Fruit fly (Drosophila melanogaster) ovary, adult (tissue): ENCODE measurements around the gene CG32269.

Experiments
- CG17801 ChIP-seq: fragments of 200-800 bp; optimal IDR thresholded peaks from 2 replicates; lab custom pipeline; 2019; ENCODE audit warnings: missing biosample characterization, mild to moderate bottlenecking, missing genetic modification characterization, moderate library complexity; ENCODE audit not compliant: partially characterized antibody

The CG32269 gene

dm6 chr3L:3222643-3223389 is 14.0 kb upstream of the CG32269 start, which contains the start of the genes RpL28 and eIF1:
TSS of gene RpL28 (minus strand) at chr3L:3222960.
TSS of gene eIF1 (plus strand) at chr3L:3223341.
- peak; percentile 85 for TF ChIP-seq CG17801

dm6 chr3L:3218859-3219258 is 10.1 kb upstream of the CG32269 start, which contains the start of the genes hob and nSMase:
TSS of gene hob (minus strand) at chr3L:3218920.
TSS of gene nSMase (plus strand) at chr3L:3219156.
- TF ChIP-seq CG17801, result no peak

dm6 chr3L:3206263-3206662 is 2.5 kb downstream of the CG32269 start, which contains the start of gene CG33160:
TSS of gene CG33160 (minus strand) at chr3L:3206363.
- no peak for TF ChIP-seq CG17801

- TF ChIP-seq CG17801, result no peak
Observed at dm6 chr3L:3205349-3205748, 3.4 kb downstream of the CG32269 start, which contains the start of gene CG32277. TSS of gene CG32277 (minus strand) at chr3L:3205449.

- TF ChIP-seq CG17801, result no peak
Observed at dm6 chr3L:3204348-3204747, 4.4 kb downstream of the CG32269 start, which contains the start of gene CG33159. TSS of gene CG33159 (minus strand) at chr3L:3204448.

dm6 chr3L:3203062-3203461 is 5.7 kb downstream of the CG32269 start, which contains the start of gene CG32271:
TSS of gene CG32271 (minus strand) at chr3L:3203162.
- no peak for TF ChIP-seq CG17801

- peak; percentile 89 for TF ChIP-seq CG17801
Observed at dm6 chr3L:3198447-3199402, 10.1 kb downstream of the CG32269 start, which contains the start of the genes CG32276 and gry. TSS of gene CG32276 (minus strand) at chr3L:3199047. TSS of gene gry (plus strand) at chr3L:3199090.

dm6 chr3L:3197464-3197863 is 11.3 kb downstream of the CG32269 start, which contains the start of gene CG14966:
TSS of gene CG14966 (minus strand) at chr3L:3197631.
- peak; percentile 58 for TF ChIP-seq CG17801

- peak; percentile 86 for TF ChIP-seq CG17801
Observed at dm6 chr3L:3194059-3194458, 14.7 kb downstream of the CG32269 start.

dm6 chr3L:3192912-3193311 is 15.9 kb downstream of the CG32269 start, which contains the start of gene Hsp83:
TSS of gene Hsp83 (plus strand) at chr3L:3192969.
- TF ChIP-seq CG17801, result peak; percentile 98

- TF ChIP-seq CG17801, result no peak
Observed at dm6 chr3L:3192333-3192894, 16.4 kb downstream of the CG32269 start, which contains the start of gene CG14965. TSS of gene CG14965 (minus strand) at chr3L:3192491.

- TF ChIP-seq CG17801, result no peak
Observed at dm6 chr3L:3189647-3190046, 19.1 kb downstream of the CG32269 start, which contains the start of the genes CG42525 and CG14958. TSS of gene CG42525 (minus strand) at chr3L:3189747. TSS of gene CG14958 (plus strand) at chr3L:3189978.

- no peak for TF ChIP-seq CG17801
Observed at dm6 chr3L:3187263-3187662, 21.5 kb downstream of the CG32269 start, which contains the start of gene CG14957. TSS of gene CG14957 (plus strand) at chr3L:3187563.

- TF ChIP-seq CG17801, result no peak
Observed at dm6 chr3L:3186364-3186763, 22.4 kb downstream of the CG32269 start, which contains the start of gene CG32284. TSS of gene CG32284 (plus strand) at chr3L:3186664.

- TF ChIP-seq CG17801, result no peak
Observed at dm6 chr3L:3184104-3184503, 24.7 kb downstream of the CG32269 start, which contains the start of gene CG42494. TSS of gene CG42494 (plus strand) at chr3L:3184404.

- TF ChIP-seq CG17801, result peak; percentile 92
Observed at dm6 chr3L:3179474-3179873, 29.3 kb downstream of the CG32269 start.
